Worm (Caenorhabditis elegans) whole organism, midembryonic: ENCODE results near the gene R12C12.6.

Experiments used
- T22C8.4 ChIP-seq: fragments of 200-800 bp; sonication (Bioruptor generic); IDR thresholded peaks from 2 replicates; pipeline ENCODE4 v1.3.6; 2022; ENCODE audit warnings: missing genetic modification characterization, missing compliant biosample characterization
- cog-1 ChIP-seq: sonication (generic microtip); optimal IDR thresholded peaks from 2 replicates; lab custom pipeline; 2016; ENCODE audit warnings: missing genetic modification characterization, missing compliant biosample characterization
- flt-1 ChIP-seq: fragments of 200-800 bp; sonication (Bioruptor generic); IDR thresholded peaks from 2 replicates; pipeline ENCODE4 v1.3.6; 2022; ENCODE audit warnings: missing genetic modification characterization, missing compliant biosample characterization
- klf-2 ChIP-seq: fragments of 200-800 bp; sonication (Bioruptor generic); conservative IDR thresholded peaks from 2 replicates; pipeline ENCODE4 v1.3.6; 2022; ENCODE audit warnings: missing genetic modification reagents, missing genetic modification characterization, missing compliant biosample characterization
- med-1 ChIP-seq: sonication (generic microtip); optimal IDR thresholded peaks from 2 replicates; lab custom pipeline; 2017; ENCODE audit warnings: missing genetic modification characterization, mild to moderate bottlenecking, missing compliant biosample characterization, antibody characterized with exemption, missing genetic modification reagents; ENCODE audit not compliant: insufficient read depth
- ref-1 ChIP-seq: fragments of 200-800 bp; sonication (Bioruptor generic); conservative IDR thresholded peaks from 2 replicates; pipeline ENCODE4 v1.3.6; 2022; ENCODE audit warnings: missing genetic modification reagents, missing genetic modification characterization, missing compliant biosample characterization
- tab-1 ChIP-seq: fragments of 200-800 bp; sonication (Bioruptor generic); IDR thresholded peaks from 2 replicates; pipeline ENCODE4 v1.3.6; 2022; ENCODE audit warnings: missing genetic modification characterization, missing compliant biosample characterization
- ztf-23 ChIP-seq: fragments of 200-800 bp; sonication (Bioruptor generic); IDR thresholded peaks from 2 replicates; pipeline ENCODE4 v1.3.6; 2022; ENCODE audit warnings: missing genetic modification reagents, missing genetic modification characterization, missing compliant biosample characterization
- ztf-29 ChIP-seq: fragments of 200-800 bp; sonication (Bioruptor generic); IDR thresholded peaks from 2 replicates; pipeline ENCODE4 v1.3.6; 2022; ENCODE audit warnings: missing genetic modification reagents, missing genetic modification characterization, missing compliant biosample characterization

- TF ChIP-seq ztf-29 (GFP tag; lab: Robert Waterston, UW) (no peak), klf-2 (no peak), flt-1 (GFP tag; lab: Robert Waterston, UW) (no peak), tab-1 (GFP tag; lab: Robert Waterston, UW) (no peak), cog-1 (tag; lab: Kevin White, UChicago) (no peak), med-1 (GFP tag; lab: Kevin White, UChicago) (no peak), ztf-23 (no peak), T22C8.4 (GFP tag; lab: Robert Waterston, UW) (no peak), ref-1 (GFP tag; lab: Robert Waterston, UW) (no peak)
Observed at ce11 chrII:6050120-6050519, 2.5 kb upstream of the R12C12.6 start, which contains the start of gene gldc-1.
